Fruit fly (Drosophila melanogaster) whole organism, embryonic: ENCODE measurements around the gene Cip4.
A peak's percentile ranks its signal among the peaks of the same experiment; 100 is the strongest.

ENCODE experiments used
- Awh ChIP-seq: fragments of 200-800 bp; sonication (Bioruptor generic); IDR thresholded peaks from 2 replicates; pipeline ENCODE4, ENCODE4 v1.3.6; 2022; ENCODE audit warnings: missing biosample characterization, missing genetic modification characterization
- B-H1 ChIP-seq: fragments of 200-800 bp; sonication (Bioruptor generic); IDR thresholded peaks from 3 replicates; pipeline ENCODE4 v1.3.6; 2022; ENCODE audit warnings: missing biosample characterization, missing genetic modification characterization
- Bdp1 ChIP-seq: fragments of 200-800 bp; sonication (Bioruptor generic); optimal IDR thresholded peaks from 3 replicates; lab custom pipeline; 2016; ENCODE audit warnings: missing biosample characterization, missing genetic modification characterization
- CG10321 ChIP-seq: fragments of 200-800 bp; sonication (Bioruptor generic); IDR thresholded peaks from 2 replicates; pipeline ENCODE4 v1.3.6; 2022; ENCODE audit warnings: missing biosample characterization, missing genetic modification characterization
- CG12155 ChIP-seq: fragments of 200-800 bp; sonication (Bioruptor generic); optimal IDR thresholded peaks from 3 replicates; lab custom pipeline; 2016; ENCODE audit warnings: missing biosample characterization, missing genetic modification characterization
- CG14965 ChIP-seq: fragments of 200-800 bp; sonication (Bioruptor generic); optimal IDR thresholded peaks from 2 replicates; lab custom pipeline; 2016; ENCODE audit warnings: missing biosample characterization, missing genetic modification characterization, borderline replicate concordance
- CG15073 ChIP-seq: fragments of 200-800 bp; sonication (Bioruptor generic); optimal IDR thresholded peaks from 2 replicates; lab custom pipeline; 2016; ENCODE audit warnings: missing biosample characterization, missing genetic modification characterization
- CG17328 ChIP-seq: fragments of 200-800 bp; sonication (Bioruptor generic); IDR thresholded peaks from 2 replicates; pipeline ENCODE4 v1.3.6; 2022; ENCODE audit warnings: missing biosample characterization, missing genetic modification characterization
- CG18262 ChIP-seq: fragments of 200-800 bp; optimal IDR thresholded peaks from 3 replicates; lab custom pipeline; 2019; ENCODE audit warnings: missing biosample characterization, mild to moderate bottlenecking, missing genetic modification characterization, moderate library complexity
- CG3065 ChIP-seq: fragments of 200-800 bp; sonication (Bioruptor generic); optimal IDR thresholded peaks from 2 replicates; lab custom pipeline; 2016; ENCODE audit warnings: missing biosample characterization, missing genetic modification characterization
- CG3847 ChIP-seq: fragments of 200-800 bp; sonication (Bioruptor generic); IDR thresholded peaks from 2 replicates; pipeline ENCODE4 v1.3.6; 2022; ENCODE audit warnings: missing biosample characterization, missing genetic modification characterization
- CG42726 ChIP-seq: fragments of 200-800 bp; sonication (Bioruptor generic); IDR thresholded peaks from 2 replicates; pipeline ENCODE4 v1.3.6; 2022; ENCODE audit warnings: missing biosample characterization, missing genetic modification characterization; ENCODE audit not compliant: partially characterized antibody
- CG4424 ChIP-seq: fragments of 200-800 bp; sonication (Bioruptor generic); optimal IDR thresholded peaks from 3 replicates; lab custom pipeline; 2016; ENCODE audit warnings: missing biosample characterization, missing genetic modification characterization
- CG4854 ChIP-seq: fragments of 200-800 bp; sonication (Bioruptor generic); optimal IDR thresholded peaks from 2 replicates; lab custom pipeline; 2016; ENCODE audit warnings: missing biosample characterization, missing genetic modification characterization, inconsistent platforms
- CG6854 ChIP-seq: fragments of 200-800 bp; sonication (Bioruptor generic); optimal IDR thresholded peaks from 3 replicates; lab custom pipeline; 2017; ENCODE audit warnings: missing biosample characterization, mild to moderate bottlenecking, missing genetic modification characterization
- CG7271 ChIP-seq: fragments of 200-800 bp; sonication (Bioruptor generic); optimal IDR thresholded peaks from 2 replicates; lab custom pipeline; 2018; ENCODE audit warnings: missing biosample characterization, mild to moderate bottlenecking, missing genetic modification characterization, moderate library complexity
- CG7372 ChIP-seq: fragments of 200-800 bp; sonication (Bioruptor generic); IDR thresholded peaks from 2 replicates; pipeline ENCODE4 v1.3.6; 2022; ENCODE audit warnings: missing biosample characterization, missing genetic modification characterization
- CkIIα-i1 ChIP-seq: fragments of 200-800 bp; sonication (Bioruptor generic); IDR thresholded peaks from 2 replicates; pipeline ENCODE4 v1.3.6; 2022; ENCODE audit warnings: missing biosample characterization, missing genetic modification characterization
- Deaf1 ChIP-seq: fragments of 200-800 bp; optimal IDR thresholded peaks from 3 replicates; lab custom pipeline; 2019; ENCODE audit warnings: missing biosample characterization, mild to moderate bottlenecking, missing genetic modification characterization, moderate library complexity
- Doc3 ChIP-seq: fragments of 200-800 bp; sonication (Bioruptor generic); IDR thresholded peaks from 3 replicates; pipeline ENCODE4 v1.3.6; 2022; ENCODE audit warnings: missing biosample characterization, missing genetic modification characterization; ENCODE audit not compliant: partially characterized antibody
- Nf-YA ChIP-seq: fragments of 200-800 bp; sonication (Bioruptor generic); IDR thresholded peaks from 2 replicates; pipeline ENCODE4 v1.3.6; 2022; ENCODE audit warnings: missing biosample characterization, missing genetic modification characterization
- Pdp1 ChIP-seq, 2 experiments: fragments of 200-800 bp; sonication (Bioruptor generic); optimal IDR thresholded peaks; 3 replicates each; lab custom pipeline; 2016; ENCODE audit warnings: missing biosample characterization in 2 of 2, missing genetic modification characterization in 2 of 2, mild to moderate bottlenecking in 1 of 2, moderate library complexity in 1 of 2
- Ravus ChIP-seq: fragments of 200-800 bp; sonication (Bioruptor generic); IDR thresholded peaks from 2 replicates; pipeline ENCODE4 v1.3.6; 2022; ENCODE audit warnings: missing biosample characterization, missing genetic modification characterization
- al ChIP-seq: fragments of 200-800 bp; sonication (Bioruptor generic); IDR thresholded peaks from 2 replicates; pipeline ENCODE4 v1.3.6; 2022; ENCODE audit warnings: missing biosample characterization, missing genetic modification characterization
- corto ChIP-seq: fragments of 200-800 bp; sonication (Bioruptor generic); optimal IDR thresholded peaks from 2 replicates; lab custom pipeline; 2016; ENCODE audit warnings: missing biosample characterization, mild to moderate bottlenecking, missing genetic modification characterization, moderate library complexity
- cwo ChIP-seq: fragments of 200-800 bp; sonication (Bioruptor generic); optimal IDR thresholded peaks from 3 replicates; lab custom pipeline; 2017; ENCODE audit warnings: missing biosample characterization, missing genetic modification characterization, mild to moderate bottlenecking, moderate library complexity, missing genetic modification reagents
- fd3F ChIP-seq: fragments of 200-800 bp; sonication (Bioruptor generic); optimal IDR thresholded peaks from 2 replicates; lab custom pipeline; 2018; ENCODE audit warnings: missing biosample characterization, mild to moderate bottlenecking, missing genetic modification characterization, moderate library complexity
- h ChIP-seq: fragments of >200 bp; optimal IDR thresholded peaks from 2 replicates; lab custom pipeline; 2017
- hbn ChIP-seq: fragments of 200-800 bp; sonication (Bioruptor generic); IDR thresholded peaks from 2 replicates; pipeline ENCODE4 v1.3.6; 2022; ENCODE audit warnings: missing biosample characterization, missing genetic modification characterization; ENCODE audit not compliant: partially characterized antibody
- her ChIP-seq: fragments of 200-800 bp; sonication (Bioruptor generic); optimal IDR thresholded peaks from 2 replicates; lab custom pipeline; 2016; ENCODE audit warnings: missing biosample characterization, missing genetic modification characterization
- hth ChIP-seq: fragments of >200 bp; optimal IDR thresholded peaks from 2 replicates; lab custom pipeline; 2017; ENCODE audit warnings: inconsistent platforms
- ken ChIP-seq: fragments of 200-800 bp; sonication (Bioruptor generic); IDR thresholded peaks from 3 replicates; pipeline ENCODE4 v1.3.6; 2022; ENCODE audit warnings: missing biosample characterization, missing genetic modification characterization
- lilli ChIP-seq: fragments of 200-800 bp; sonication (Bioruptor generic); optimal IDR thresholded peaks from 3 replicates; lab custom pipeline; 2016; ENCODE audit warnings: missing biosample characterization, missing genetic modification characterization
- lola ChIP-seq, 3 experiments: fragments of >200 bp in 2 of 3; fragments of 200-800 bp in 1 of 3; sonication (Bioruptor generic) in 1 of 3; optimal IDR thresholded peaks; 2 replicates each; lab custom pipeline; 2017 to 2019; ENCODE audit warnings: missing biosample characterization in 3 of 3, missing genetic modification characterization in 3 of 3, mild to moderate bottlenecking in 1 of 3, moderate library complexity in 1 of 3
- luna ChIP-seq: fragments of 200-800 bp; sonication (Bioruptor generic); optimal IDR thresholded peaks from 2 replicates; lab custom pipeline; 2016; ENCODE audit warnings: missing biosample characterization, missing genetic modification characterization
- nerfin-2 ChIP-seq: fragments of 200-800 bp; sonication (Bioruptor generic); IDR thresholded peaks from 2 replicates; pipeline ENCODE4 v1.3.6; 2022; ENCODE audit warnings: missing biosample characterization, missing genetic modification characterization; ENCODE audit not compliant: partially characterized antibody
- salm ChIP-seq: fragments of 200-800 bp; sonication (Bioruptor generic); optimal IDR thresholded peaks from 2 replicates; lab custom pipeline; 2018; ENCODE audit warnings: missing biosample characterization, mild to moderate bottlenecking, missing genetic modification characterization
- stwl ChIP-seq: fragments of 200-800 bp; sonication (Bioruptor generic); optimal IDR thresholded peaks from 3 replicates; lab custom pipeline; 2018; ENCODE audit warnings: missing biosample characterization, mild to moderate bottlenecking, missing genetic modification characterization, moderate library complexity
- twi ChIP-seq: fragments of 200-800 bp; optimal IDR thresholded peaks from 2 replicates; lab custom pipeline; 2019; ENCODE audit warnings: missing biosample characterization, mild to moderate bottlenecking, missing genetic modification characterization, moderate library complexity
- usp ChIP-seq: fragments of >200 bp; optimal IDR thresholded peaks from 2 replicates; lab custom pipeline; 2017; ENCODE audit warnings: missing biosample characterization, missing genetic modification characterization
- vfl ChIP-seq: fragments of 200-800 bp; sonication (Bioruptor generic); optimal IDR thresholded peaks from 2 replicates; lab custom pipeline; 2016; ENCODE audit warnings: missing biosample characterization, missing genetic modification characterization

Cip4 gene

DNA sequence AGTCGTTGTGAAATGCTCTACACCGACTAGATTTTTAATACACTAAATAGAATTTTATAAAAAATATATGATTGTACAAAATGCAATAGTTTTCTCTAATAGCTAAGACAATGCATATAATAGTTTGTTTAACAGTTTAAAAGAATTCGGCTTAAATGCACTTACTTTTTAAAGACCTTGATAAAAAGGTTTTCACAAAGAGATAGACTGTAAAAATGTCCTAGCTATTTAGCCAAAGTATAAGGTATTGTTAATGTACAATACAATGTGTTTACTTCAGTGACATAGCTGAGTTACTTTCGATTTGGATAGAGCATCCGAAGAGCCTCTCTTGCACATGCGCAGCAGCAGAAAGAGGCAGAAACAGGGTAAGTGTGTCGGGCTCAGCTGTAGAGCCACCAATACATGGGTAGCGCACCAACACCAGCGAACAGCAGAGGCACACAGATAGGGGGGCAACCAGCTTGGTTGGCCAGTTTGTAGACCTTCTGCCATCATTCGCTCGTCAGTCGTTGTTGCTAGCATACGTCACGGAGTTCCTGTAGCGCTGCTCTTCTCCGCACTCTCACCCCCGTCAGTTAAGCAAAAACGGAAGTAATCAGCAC is 42.9 kb upstream of the Cip4 start, which contains the start of gene TP53INP (continued):
- TF ChIP-seq salm (tag; lab: Kevin White, UChicago) (peak; percentile 87), h (lab: Kevin White, UChicago) (no peak), her (GFP tag; lab: Kevin White, UChicago) (peak; percentile 74), CkIIα-i1 (no peak), B-H1 (GFP tag; lab: Robert Waterston, UW) (peak; percentile 48; the same call in 2 of the 3 replicates), CG6854 (GFP tag; lab: Kevin White, UChicago) (peak; percentile 61), CG42726 (GFP tag; lab: Robert Waterston, UW) (no peak), Nf-YA (GFP tag; lab: Robert Waterston, UW) (peak; percentile 50; the same call in 1 of the 2 replicates), Ravus (GFP tag; lab: Robert Waterston, UW) (no peak), CG7372 (GFP tag; lab: Robert Waterston, UW) (peak; percentile 45; the same call in 1 of the 2 replicates), CG15073 (GFP tag; lab: Kevin White, UChicago) (peak; percentile 53), Pdp1 (GFP tag; optimal IDR thresholded peaks at IDR 0.05; lab: Kevin White, UChicago) (peak; percentile 69 to 80), hbn (GFP tag; lab: Robert Waterston, UW) (no peak), Doc3 (no peak), CG4424 (GFP tag; lab: Kevin White, UChicago) (peak; percentile 85), al (GFP tag; lab: Robert Waterston, UW) (peak; percentile 44; the same call in 1 of the 2 replicates), Bdp1 (peak; percentile 21), fd3F (GFP tag; lab: Kevin White, UChicago) (peak; percentile 82), cwo (GFP tag; lab: Kevin White, UChicago) (peak; percentile 84), CG10321 (GFP tag; lab: Robert Waterston, UW) (no peak), CG14965 (GFP tag; lab: Kevin White, UChicago) (peak; percentile 49), nerfin-2 (no peak), Awh (GFP tag; lab: Robert Waterston, UW) (no peak), corto (peak; percentile 61), Deaf1 (tag; lab: Kevin White, UChicago) (peak; percentile 75), lola (GFP tag; optimal IDR thresholded peaks at IDR 0.05; lab: Kevin White, UChicago) (peak in 1 of 3 experiments; percentile 93), CG17328 (peak; percentile 74), CG3065 (GFP tag; lab: Kevin White, UChicago) (peak; percentile 51), twi (tag; lab: Kevin White, UChicago) (peak; percentile 76), CG7271 (peak; percentile 62), luna (GFP tag; lab: Kevin White, UChicago) (no peak), CG3847 (GFP tag; lab: Robert Waterston, UW) (peak; percentile 67), CG18262 (peak; percentile 96), ken (GFP tag; lab: Robert Waterston, UW) (peak; percentile 72; the same call in 2 of the 3 replicates), CG4854 (GFP tag; lab: Kevin White, UChicago) (peak; percentile 68), stwl (tag; lab: Kevin White, UChicago) (peak; percentile 8), hth (lab: Kevin White, UChicago) (no peak), lilli (GFP tag; lab: Kevin White, UChicago) (peak; percentile 82), vfl (GFP tag; lab: Kevin White, UChicago) (peak; percentile 47), usp (no peak), CG12155 (GFP tag; lab: Kevin White, UChicago) (peak; percentile 78)
